Worm (Caenorhabditis elegans) whole organism, early embryonic: ENCODE results near the gene R08C7.4.

ENCODE experiments used
- F13C5.2 ChIP-seq: sonication (generic microtip); optimal IDR thresholded peaks from 2 replicates; lab custom pipeline; 2017; ENCODE audit warnings: mild to moderate bottlenecking, missing genetic modification characterization, inconsistent platforms, missing compliant biosample characterization
- aly-1 ChIP-seq: sonication (generic microtip); optimal IDR thresholded peaks from 2 replicates; lab custom pipeline; 2016; ENCODE audit warnings: missing genetic modification characterization, missing compliant biosample characterization
- ama-1 ChIP-seq: fragments of 150-350 bp; optimal IDR thresholded peaks from 2 replicates; lab custom pipeline; 2014
- ets-7 ChIP-seq: sonication (generic microtip); optimal IDR thresholded peaks from 2 replicates; lab custom pipeline; 2016; ENCODE audit warnings: missing genotype, missing genetic modification characterization, missing compliant biosample characterization
- flt-1 ChIP-seq: fragments of 200-800 bp; sonication (Bioruptor generic); IDR thresholded peaks from 2 replicates; pipeline ENCODE4 v1.3.6; 2022; ENCODE audit warnings: missing genetic modification characterization, missing compliant biosample characterization
- hmg-4 ChIP-seq: fragments of 200-800 bp; sonication (Bioruptor generic); optimal IDR thresholded peaks from 2 replicates; lab custom pipeline; 2018; ENCODE audit warnings: mild to moderate bottlenecking, missing genetic modification characterization, missing compliant biosample characterization
- pes-1 ChIP-seq: fragments of 200-800 bp; sonication (Bioruptor generic); IDR thresholded peaks from 2 replicates; pipeline ENCODE4 v1.3.6; 2022; ENCODE audit warnings: missing genetic modification reagents, missing genetic modification characterization, missing compliant biosample characterization
- scrt-1 ChIP-seq: fragments of 200-800 bp; sonication (Bioruptor generic); IDR thresholded peaks from 2 replicates; pipeline ENCODE4 v1.3.6; 2022; ENCODE audit warnings: missing genetic modification characterization, missing compliant biosample characterization
- sea-1 ChIP-seq: fragments of 200-800 bp; sonication (Bioruptor generic); conservative IDR thresholded peaks from 2 replicates; pipeline ENCODE4 v1.3.6; 2022; ENCODE audit warnings: missing genetic modification characterization, missing compliant biosample characterization
- tbx-11 ChIP-seq: fragments of 200-800 bp; sonication (Bioruptor generic); IDR thresholded peaks from 2 replicates; pipeline ENCODE4 v1.3.6; 2022; ENCODE audit warnings: missing genetic modification characterization, missing compliant biosample characterization
- tbx-37 ChIP-seq: fragments of 200-800 bp; sonication (Bioruptor generic); conservative IDR thresholded peaks from 2 replicates; pipeline ENCODE4 v1.3.6; 2022; ENCODE audit warnings: missing genetic modification reagents, missing genetic modification characterization, missing compliant biosample characterization
- tra-4 ChIP-seq: sonication (generic microtip); optimal IDR thresholded peaks from 2 replicates; lab custom pipeline; 2017; ENCODE audit warnings: missing genetic modification characterization, missing compliant biosample characterization

DNA sequence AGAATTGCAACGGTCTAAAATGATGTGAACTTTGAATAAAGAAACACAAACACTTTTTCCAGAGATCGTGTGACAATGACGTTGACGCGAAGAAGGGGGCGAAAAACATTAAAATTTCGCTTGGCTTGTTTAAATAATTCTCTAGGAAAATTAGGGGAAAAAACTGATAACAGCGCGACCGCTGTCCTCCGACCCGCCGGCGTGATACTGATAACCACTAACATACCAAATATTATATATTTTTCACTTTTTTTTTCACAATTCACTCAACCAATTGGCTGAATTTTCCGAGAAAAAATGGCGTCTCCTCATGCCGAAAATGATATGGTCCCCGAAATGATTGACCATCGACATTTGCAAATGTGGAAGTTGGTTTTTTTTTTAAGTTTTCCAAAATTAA lies 15.0 kb downstream of the R08C7.4 start:
- TF ChIP-seq tbx-11 (GFP tag; lab: Robert Waterston, UW) (no peak), sea-1 (no peak), aly-1 (tag; lab: Kevin White, UChicago) (no peak), ama-1 (lab: Kevin White, UChicago) (no peak), pes-1 (no peak), flt-1 (GFP tag; lab: Robert Waterston, UW) (no peak), tbx-37 (GFP tag; lab: Robert Waterston, UW) (no peak), hmg-4 (no peak), scrt-1 (GFP tag; lab: Robert Waterston, UW) (no peak), F13C5.2 (tag; lab: Kevin White, UChicago) (no peak), tra-4 (tag; lab: Kevin White, UChicago) (no peak), ets-7 (tag; lab: Kevin White, UChicago) (no peak)
